Fruit fly (Drosophila melanogaster): ENCODE data around the gene rsh.

The rsh gene

dm6 chrX:12957412-12957895 lies 31.0 kb upstream of the rsh start, which contains the start of gene hec (continued):
- TF ChIP-seq Pdp1 (GFP tag; optimal IDR thresholded peaks at IDR 0.05) (peak in 1 of 2 experiments; percentile 3), slbo (GFP tag; IDR thresholded peaks at IDR 0.05) (peak; percentile 50; the same call in 1 of the 2 replicates), prd (optimal IDR thresholded peaks at IDR 0.05) (no peak), prd (GFP tag; IDR thresholded peaks at IDR 0.05) (peak; percentile 35; the same call in 1 of the 3 replicates), fu2 (GFP tag; optimal IDR thresholded peaks at IDR 0.05) (no peak), CG2120 (GFP tag; optimal IDR thresholded peaks at IDR 0.05) (peak; percentile 58), Ada2b (GFP tag; IDR thresholded peaks at IDR 0.05) (peak; percentile 13; the same call in 1 of the 2 replicates), E2f2 (GFP tag; IDR thresholded peaks at IDR 0.05) (peak; percentile 15; the same call in 1 of the 2 replicates), Oli (tag; optimal IDR thresholded peaks at IDR 0.05) (peak; percentile 24), dysf (GFP tag; IDR thresholded peaks at IDR 0.05) (peak; percentile 52; the same call in 2 of the 3 replicates), D19B (GFP tag; optimal IDR thresholded peaks at IDR 0.05) (no peak), Optix (GFP tag; IDR thresholded peaks at IDR 0.05) (no peak), ind (GFP tag; optimal IDR thresholded peaks at IDR 0.05) (peak; percentile 21), Fer3 (tag; optimal IDR thresholded peaks at IDR 0.05) (peak; percentile 25), gem (tag; optimal IDR thresholded peaks at IDR 0.05) (peak; percentile 62), CG2678 (tag; optimal IDR thresholded peaks at IDR 0.05) (peak; percentile 55), CG9817 (tag; optimal IDR thresholded peaks at IDR 0.05) (peak; percentile 18), CG3065 (GFP tag; optimal IDR thresholded peaks at IDR 0.05) (peak; percentile 23), h (optimal IDR thresholded peaks at IDR 0.05) (no peak), CoRest (tag; optimal IDR thresholded peaks at IDR 0.05) (peak; percentile 9), Meics (GFP tag; optimal IDR thresholded peaks at IDR 0.05) (peak; percentile 36), Dref (GFP tag; IDR thresholded peaks at IDR 0.05) (no peak), fd96Cb (tag; optimal IDR thresholded peaks at IDR 0.05) (peak; percentile 16), CG4820 (GFP tag; optimal IDR thresholded peaks at IDR 0.05) (no peak), CG4404 (GFP tag; IDR thresholded peaks at IDR 0.05) (no peak), CG31365 (tag; optimal IDR thresholded peaks at IDR 0.05) (peak; percentile 90), TFAM (GFP tag; optimal IDR thresholded peaks at IDR 0.05) (no peak), CG9215 (GFP tag; IDR thresholded peaks at IDR 0.05) (0 out of 2 replicates have a peak, but pooled peaks have one; percentile 14)

- TF ChIP-seq CG7786 (GFP tag; optimal IDR thresholded peaks at IDR 0.05) (no peak), kni (GFP tag; optimal IDR thresholded peaks at IDR 0.05) (no peak), nom (GFP tag; optimal IDR thresholded peaks at IDR 0.05) (no peak), CG1647 (GFP tag; optimal IDR thresholded peaks at IDR 0.05) (no peak), lov (optimal IDR thresholded peaks at IDR 0.05) (no peak), lov (GFP tag; IDR thresholded peaks at IDR 0.05) (no peak)
Measured at dm6 chrX:12958920-12959319, 29.5 kb upstream of the rsh start, which contains the start of gene CG32642. TSS of gene CG32642 (plus strand) at chrX:12959220.

dm6 chrX:12967296-12967938 lies 21.0 kb upstream of the rsh start, which contains the start of gene Mur11Da:
TSS of gene Mur11Da (plus strand) at chrX:12967888.
- TF ChIP-seq trem (tag; optimal IDR thresholded peaks at IDR 0.05) (no peak), ara (GFP tag; IDR thresholded peaks at IDR 0.05) (no peak), scrt (GFP tag; optimal IDR thresholded peaks at IDR 0.05) (peak; percentile 59), dmrt11E (tag; optimal IDR thresholded peaks at IDR 0.05) (no peak), CG42726 (GFP tag; IDR thresholded peaks at IDR 0.05; ENCODE audit: partially characterized antibody) (0 out of 2 replicates have a peak, but pooled peaks have one; percentile 9), Dip3 (GFP tag; optimal IDR thresholded peaks at IDR 0.05) (no peak), Hmx (GFP tag; optimal IDR thresholded peaks at IDR 0.05) (no peak), Myb (GFP tag; optimal IDR thresholded peaks at IDR 0.05) (peak; percentile 61), sc (optimal IDR thresholded peaks at IDR 0.05) (no peak), sc (GFP tag; optimal IDR thresholded peaks at IDR 0.05) (no peak), CG8290 (GFP tag; optimal IDR thresholded peaks at IDR 0.05) (peak; percentile 17), CG8290 (tag; optimal IDR thresholded peaks at IDR 0.05) (no peak), Ets65A (GFP tag) (peak; percentile 30), CG31365 (tag; optimal IDR thresholded peaks at IDR 0.05) (peak; percentile 92), stc (GFP tag; IDR thresholded peaks at IDR 0.05) (no peak), CTCF (GFP tag; optimal IDR thresholded peaks at IDR 0.05) (peak; percentile 34), gsb-n (tag; optimal IDR thresholded peaks at IDR 0.05) (no peak), Dp (GFP tag; optimal IDR thresholded peaks at IDR 0.05) (peak; percentile 11)
